Worm (Caenorhabditis elegans) whole organism, mixed stage, embryonic: Measurements from ENCODE around the gene cyb-3.
A peak's percentile ranks its signal among the peaks of the same experiment; 100 is the strongest.

Experiments
- M03D4.4 ChIP-seq: sonication (generic microtip); optimal IDR thresholded peaks from 2 replicates; lab custom pipeline; 2017; ENCODE audit warnings: mild to moderate bottlenecking, missing genetic modification characterization, missing compliant biosample characterization
- bed-3 ChIP-seq: fragments of 200-800 bp; sonication (Bioruptor generic); optimal IDR thresholded peaks from 3 replicates; lab custom pipeline; 2018; ENCODE audit warnings: mild to moderate bottlenecking, missing genetic modification characterization, moderate library complexity, missing compliant biosample characterization
- blmp-1 ChIP-seq: fragments of 150-350 bp; optimal IDR thresholded peaks from 2 replicates; lab custom pipeline; 2014; ENCODE audit warnings: missing biosample characterization, missing genetic modification characterization
- ceh-39 ChIP-seq: fragments of 150-350 bp; optimal IDR thresholded peaks from 2 replicates; lab custom pipeline; 2014; ENCODE audit warnings: missing biosample characterization, missing genetic modification characterization
- ceh-43 ChIP-seq: fragments of 200-800 bp; sonication (Bioruptor generic); optimal IDR thresholded peaks from 2 replicates; lab custom pipeline; 2018; ENCODE audit warnings: mild to moderate bottlenecking, missing genetic modification characterization, moderate library complexity, missing compliant biosample characterization
- ceh-83 ChIP-seq: fragments of 200-800 bp; sonication (Bioruptor generic); optimal IDR thresholded peaks from 2 replicates; lab custom pipeline; 2018; ENCODE audit warnings: mild to moderate bottlenecking, missing genetic modification characterization, missing compliant biosample characterization
- ces-1 ChIP-seq: fragments of 150-350 bp; optimal IDR thresholded peaks from 2 replicates; lab custom pipeline; 2014; ENCODE audit warnings: missing biosample characterization, missing genetic modification reagents, missing genetic modification characterization
- cnd-1 ChIP-seq: fragments of 200-800 bp; sonication (Bioruptor generic); optimal IDR thresholded peaks from 2 replicates; lab custom pipeline; 2018; ENCODE audit warnings: mild to moderate bottlenecking, missing genetic modification characterization, missing compliant biosample characterization
- drap-1 ChIP-seq: fragments of 200-800 bp; sonication (Bioruptor generic); optimal IDR thresholded peaks from 3 replicates; lab custom pipeline; 2018; ENCODE audit warnings: mild to moderate bottlenecking, missing genetic modification characterization, missing compliant biosample characterization
- elt-1 ChIP-seq: sonication (generic microtip); optimal IDR thresholded peaks from 2 replicates; lab custom pipeline; 2017; ENCODE audit warnings: missing genetic modification characterization, mild to moderate bottlenecking, missing compliant biosample characterization, antibody characterized with exemption, moderate library complexity, borderline replicate concordance; ENCODE audit not compliant: insufficient read depth
- elt-3 ChIP-seq: fragments of 150-350 bp; optimal IDR thresholded peaks from 2 replicates; lab custom pipeline; 2014; ENCODE audit warnings: missing biosample characterization, missing genetic modification characterization
- ham-2 ChIP-seq: fragments of 200-800 bp; sonication (Bioruptor generic); optimal IDR thresholded peaks from 2 replicates; lab custom pipeline; 2018; ENCODE audit warnings: mild to moderate bottlenecking, missing genetic modification characterization, missing compliant biosample characterization
- hlh-1 ChIP-seq: fragments of 150-350 bp; optimal IDR thresholded peaks from 2 replicates; lab custom pipeline; 2014; ENCODE audit warnings: missing biosample characterization, missing genetic modification reagents, missing genetic modification characterization
- lin-13 ChIP-seq: fragments of 150-350 bp; optimal IDR thresholded peaks from 2 replicates; lab custom pipeline; 2014; ENCODE audit warnings: missing biosample characterization, missing genetic modification characterization
- lsy-2 ChIP-seq: fragments of 150-350 bp; optimal IDR thresholded peaks from 2 replicates; lab custom pipeline; 2014; ENCODE audit warnings: missing biosample characterization, missing genetic modification characterization
- mab-5 ChIP-seq: fragments of 150-350 bp; optimal IDR thresholded peaks from 2 replicates; lab custom pipeline; 2014; ENCODE audit warnings: missing biosample characterization, missing genetic modification characterization
- mep-1 ChIP-seq: fragments of 150-350 bp; optimal IDR thresholded peaks from 2 replicates; lab custom pipeline; 2017; ENCODE audit warnings: missing biosample characterization, missing genetic modification reagents, missing genetic modification characterization, inconsistent platforms
- nhr-12 ChIP-seq: fragments of 150-350 bp; optimal IDR thresholded peaks from 2 replicates; lab custom pipeline; 2014; ENCODE audit warnings: missing biosample characterization, missing genetic modification characterization
- nhr-2 ChIP-seq: fragments of 150-350 bp; optimal IDR thresholded peaks from 2 replicates; lab custom pipeline; 2014; ENCODE audit warnings: missing biosample characterization, missing genetic modification characterization
- nhr-237 ChIP-seq: fragments of 150-350 bp; optimal IDR thresholded peaks from 2 replicates; lab custom pipeline; 2014; ENCODE audit warnings: missing biosample characterization, missing genetic modification characterization
- nhr-28 ChIP-seq: fragments of 150-350 bp; optimal IDR thresholded peaks from 2 replicates; lab custom pipeline; 2014; ENCODE audit warnings: missing biosample characterization, missing genetic modification characterization
- nhr-76 ChIP-seq: sonication (generic microtip); optimal IDR thresholded peaks from 2 replicates; lab custom pipeline; 2017; ENCODE audit warnings: missing biosample characterization, missing genetic modification characterization
- sem-2 ChIP-seq: fragments of 200-800 bp; sonication (Bioruptor generic); optimal IDR thresholded peaks from 2 replicates; lab custom pipeline; 2018; ENCODE audit warnings: mild to moderate bottlenecking, missing genetic modification characterization, missing compliant biosample characterization
- sptf-1 ChIP-seq: sonication (generic microtip); optimal IDR thresholded peaks from 2 replicates; lab custom pipeline; 2017; ENCODE audit warnings: mild to moderate bottlenecking, missing genetic modification characterization, moderate library complexity, missing compliant biosample characterization
- unc-39 ChIP-seq: fragments of 150-350 bp; optimal IDR thresholded peaks from 2 replicates; lab custom pipeline; 2014; ENCODE audit warnings: missing biosample characterization, missing genetic modification characterization
- unc-62 ChIP-seq: fragments of 150-350 bp; optimal IDR thresholded peaks from 2 replicates; lab custom pipeline; 2014; ENCODE audit warnings: missing biosample characterization, missing genetic modification reagents, missing genetic modification characterization
- zip-8 ChIP-seq: fragments of 150-350 bp; optimal IDR thresholded peaks from 2 replicates; lab custom pipeline; 2014; ENCODE audit warnings: missing biosample characterization, missing genetic modification characterization
- ztf-11 ChIP-seq: fragments of 150-350 bp; optimal IDR thresholded peaks from 2 replicates; lab custom pipeline; 2014; ENCODE audit warnings: missing biosample characterization, missing genetic modification characterization

Gene cyb-3

ce11 chrV:15395347-15395746 lies at the start of gene cyb-3:
cyb-3 (plus strand) TSS chrV:15395696.
- TF ChIP-seq lin-13 (tag; lab: Kevin White, UChicago) (no peak), mep-1 (no peak), bed-3 (GFP tag; lab: Kevin White, UChicago) (no peak), elt-3 (tag; lab: Kevin White, UChicago) (no peak), zip-8 (tag; lab: Kevin White, UChicago) (no peak), lsy-2 (peak; percentile 57)

DNA sequence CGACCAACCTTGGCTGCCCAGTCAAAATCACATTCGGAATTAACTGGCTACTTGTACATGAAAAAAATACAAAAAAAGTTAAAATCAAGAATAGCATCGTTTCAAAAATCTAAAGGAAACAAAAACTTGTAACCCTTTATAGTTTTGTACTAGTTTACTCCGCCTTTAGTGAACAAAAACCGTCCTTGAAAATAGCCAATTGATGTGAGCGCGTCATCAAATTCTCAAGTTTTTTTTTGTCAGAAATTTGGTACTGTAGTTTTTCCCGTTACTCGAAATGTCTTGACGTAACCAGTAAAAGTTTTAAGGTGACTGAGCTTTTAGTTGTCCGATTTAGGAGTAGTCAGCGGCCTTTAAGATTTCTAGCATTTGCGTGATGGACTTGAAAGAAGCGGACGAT lies 48.2 kb upstream of the cyb-3 start, which contains the start of gene C29F3.3:
TSS of gene C29F3.3 (minus strand) at position 101 of the 400 bp plus-strand sequence.
- no peak for TF ChIP-seq mab-5 (tag; lab: Kevin White, UChicago)
- no peak for TF ChIP-seq hlh-1 (tag; lab: Kevin White, UChicago)
- TF ChIP-seq elt-3 (tag; lab: Kevin White, UChicago) = no peak
- no peak for TF ChIP-seq mep-1
- no peak for TF ChIP-seq ztf-11

DNA sequence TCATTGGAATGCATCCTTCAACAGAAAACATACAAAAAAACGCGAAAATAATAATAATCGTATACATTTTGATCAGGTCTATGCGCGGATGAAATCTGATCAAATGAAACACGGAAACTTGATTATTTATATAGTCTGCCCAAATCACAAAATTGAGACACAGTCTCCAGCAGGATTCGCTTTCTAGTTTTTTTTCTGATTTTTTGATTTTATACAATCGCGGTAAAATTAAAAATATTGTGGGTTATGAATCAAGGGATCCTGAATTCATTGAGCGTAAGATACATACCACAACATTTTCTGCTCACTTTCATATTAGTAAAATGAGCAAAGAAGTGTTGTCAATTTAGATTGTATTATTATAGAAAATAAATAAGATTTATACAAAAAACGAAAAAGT lies 46.5 kb upstream of the cyb-3 start, which contains the start of gene clec-230:
TSS of gene clec-230 (minus strand) at position 101 of the 400 bp plus-strand sequence.
- TF ChIP-seq nhr-12 (no peak), nhr-237 (tag; lab: Kevin White, UChicago) (no peak)

DNA sequence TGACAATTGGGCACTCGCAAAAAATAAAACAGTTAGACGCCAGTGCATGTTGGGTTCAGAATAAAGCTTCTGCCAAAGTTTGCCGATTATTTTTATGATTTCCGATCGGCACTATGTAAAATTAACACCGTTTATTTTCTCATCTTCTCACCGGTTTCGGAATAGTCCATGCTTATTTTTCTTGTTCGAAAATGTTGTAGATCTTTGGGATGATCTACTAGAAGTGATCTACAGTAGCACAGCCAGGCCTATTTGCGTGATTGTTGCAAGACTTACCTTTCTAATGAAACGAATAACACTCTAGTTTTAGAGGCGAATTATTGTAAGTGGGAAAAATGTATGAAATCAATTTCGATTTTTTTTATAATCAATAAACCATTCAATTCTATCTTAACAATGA lies 44.9 kb upstream of the cyb-3 start, which contains the start of gene clec-231:
TSS of gene clec-231 (minus strand) at position 101 of the 400 bp plus-strand sequence.
- TF ChIP-seq drap-1 (no peak), ham-2 (GFP tag; lab: Kevin White, UChicago) (no peak), nhr-237 (tag; lab: Kevin White, UChicago) (no peak), sptf-1 (tag; lab: Kevin White, UChicago) (no peak), hlh-1 (tag; lab: Kevin White, UChicago) (no peak), bed-3 (GFP tag; lab: Kevin White, UChicago) (no peak), ztf-11 (no peak), nhr-76 (tag; lab: Kevin White, UChicago) (no peak), ces-1 (GFP tag; lab: Kevin White, UChicago) (no peak), elt-1 (tag; lab: Kevin White, UChicago) (no peak), ceh-43 (GFP tag; lab: Kevin White, UChicago) (no peak), mab-5 (tag; lab: Kevin White, UChicago) (no peak), lsy-2 (no peak), mep-1 (no peak), zip-8 (tag; lab: Kevin White, UChicago) (no peak), ceh-39 (tag; lab: Kevin White, UChicago) (no peak), unc-62 (GFP tag; lab: Kevin White, UChicago) (no peak), lin-13 (tag; lab: Kevin White, UChicago) (no peak)
- TF ChIP-seq, all 35 proteins: peak for 0

- TF ChIP-seq nhr-28 (tag; lab: Kevin White, UChicago) = no peak
- TF ChIP-seq drap-1 = no peak
- TF ChIP-seq, all 35 proteins: peak for 0
These were observed 43.1 kb upstream of the cyb-3 start, which contains the start of gene srx-58 for ce11 chrV:15352376-15352775. srx-58 (plus strand) TSS chrV:15352676.

DNA sequence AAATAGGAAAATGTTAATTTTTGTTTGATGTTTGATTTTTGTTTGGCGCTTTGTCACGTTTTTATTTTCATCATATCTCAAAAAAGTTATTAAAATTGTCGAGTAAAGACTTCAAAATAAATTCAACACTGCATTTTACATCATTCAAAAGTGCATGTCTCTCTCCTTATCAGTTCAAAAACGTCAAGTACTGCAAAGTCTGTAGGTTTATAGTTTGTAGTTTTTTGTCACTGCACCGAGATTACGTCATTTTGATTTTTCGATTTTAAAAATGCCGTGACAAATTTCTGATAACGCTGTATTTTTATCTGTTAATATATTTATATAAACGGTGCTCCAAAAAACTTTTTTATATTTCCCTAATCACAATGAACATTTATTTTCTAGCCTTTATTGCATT lies 40.8 kb upstream of the cyb-3 start, which contains the start of gene C29F3.7:
TSS of gene C29F3.7 (plus strand) at position 254 of the 400 bp plus-strand sequence.
- TF ChIP-seq blmp-1 (tag; lab: Kevin White, UChicago) = no peak
- TF ChIP-seq unc-62 (GFP tag; lab: Kevin White, UChicago) = no peak
- no peak for TF ChIP-seq ztf-11
- no peak for TF ChIP-seq unc-39
- no peak for TF ChIP-seq ceh-39 (tag; lab: Kevin White, UChicago)
- no peak for TF ChIP-seq elt-3 (tag; lab: Kevin White, UChicago)
- no peak for TF ChIP-seq cnd-1
- no peak for TF ChIP-seq sem-2 (GFP tag; lab: Kevin White, UChicago)
- no peak for TF ChIP-seq M03D4.4 (tag; lab: Kevin White, UChicago)
- no peak for TF ChIP-seq nhr-2 (tag; lab: Kevin White, UChicago)
- no peak for TF ChIP-seq ceh-83
- no peak for TF ChIP-seq zip-8 (tag; lab: Kevin White, UChicago)

ce11 chrV:15361412-15361811 lies 34.1 kb upstream of the cyb-3 start, which contains the start of gene ech-1.1:
ech-1.1 (minus strand) TSS chrV:15361512.
- TF ChIP-seq hlh-1 (tag; lab: Kevin White, UChicago) = peak; percentile 32
